Worm (Caenorhabditis elegans): ENCODE data around the gene C49F5.3.

ce11 chrX:11941951-11942350, 41.5 kb downstream of the C49F5.3 start, which contains the start of gene F55G7.3:
- TF ChIP-seq nhr-237 (tag; optimal IDR thresholded peaks at IDR 0.05) (no peak), aly-2 (tag; optimal IDR thresholded peaks at IDR 0.05) (no peak), nhr-77 (tag; optimal IDR thresholded peaks at IDR 0.05) (no peak)

Measured in whole organism, L3 larva.